Fruit fly (Drosophila melanogaster): ENCODE data around the gene 5PtaseI.

Gene 5PtaseI

DNA sequence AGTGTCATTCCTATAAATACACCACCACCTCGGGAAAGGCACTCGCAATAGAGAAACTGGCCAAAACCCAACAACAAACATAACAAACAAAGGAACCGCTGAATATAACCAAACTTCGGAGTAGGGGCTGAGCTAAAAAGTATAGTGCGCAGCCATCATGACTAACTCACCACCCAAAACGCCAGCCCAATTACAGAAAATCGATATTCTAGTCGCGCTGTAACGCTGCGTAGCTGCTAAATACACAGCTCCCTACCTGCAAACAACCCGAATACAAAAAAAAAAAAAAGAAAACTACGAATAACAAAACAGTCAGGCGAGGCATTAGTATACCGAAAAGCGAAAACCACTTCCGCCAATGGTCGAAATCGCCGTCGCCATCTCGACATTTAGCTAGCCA is 5.7 kb upstream of the 5PtaseI start (continued):
- TF ChIP-seq slp2 (GFP tag; optimal IDR thresholded peaks at IDR 0.05) (no peak), bigmax (GFP tag; optimal IDR thresholded peaks at IDR 0.05) (peak; percentile 39), lola (GFP tag; optimal IDR thresholded peaks at IDR 0.05) (no peak)

DNA sequence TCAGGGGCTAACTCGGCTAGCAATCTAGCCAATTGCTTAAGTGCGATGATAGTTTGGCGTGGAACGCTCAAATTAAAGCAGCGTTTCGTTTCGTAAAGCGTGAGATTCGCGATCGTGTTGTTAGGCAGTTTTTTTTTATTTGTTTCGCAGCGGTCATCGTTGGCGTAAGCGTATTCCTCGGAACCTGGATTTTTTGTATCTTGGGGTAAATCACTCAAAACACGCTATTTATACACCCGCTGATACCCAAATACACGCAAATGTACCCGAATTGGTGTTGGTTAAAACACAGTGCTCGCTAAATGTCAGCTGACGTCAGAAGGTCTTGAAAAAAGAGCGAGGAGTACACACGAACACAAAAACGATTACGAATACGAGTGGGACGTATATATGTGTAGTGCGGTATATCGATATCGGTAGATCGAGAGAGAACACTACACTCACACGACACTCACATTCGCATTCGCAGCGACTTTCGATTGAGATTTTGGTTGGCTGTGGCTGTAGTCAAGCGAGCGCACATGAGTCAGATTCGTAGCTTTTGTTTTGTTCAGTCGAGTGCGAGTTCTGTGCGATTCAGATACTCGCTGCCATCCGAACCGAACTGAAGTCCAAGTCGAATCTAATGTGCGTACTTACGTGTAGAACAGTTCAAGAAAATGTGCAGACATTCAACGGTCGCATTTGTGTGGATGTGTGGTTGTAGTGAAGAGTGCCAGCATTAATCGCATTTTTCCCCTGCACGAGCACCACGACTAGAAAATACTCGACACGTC is 5.0 kb upstream of the 5PtaseI start:
- TF ChIP-seq dpn (GFP tag; optimal IDR thresholded peaks at IDR 0.05) (no peak), CG15269 (tag; optimal IDR thresholded peaks at IDR 0.05) (no peak), Bteb2 (GFP tag; optimal IDR thresholded peaks at IDR 0.05) (no peak), CG30431 (GFP tag; optimal IDR thresholded peaks at IDR 0.05) (no peak), NC2α (GFP tag; optimal IDR thresholded peaks at IDR 0.05) (no peak), CG10267 (tag; optimal IDR thresholded peaks at IDR 0.05) (peak; percentile 81), MBD-R2 (GFP tag; IDR thresholded peaks at IDR 0.05) (no peak), CG15601 (tag; optimal IDR thresholded peaks at IDR 0.05) (peak; percentile 24), Rx (GFP tag; IDR thresholded peaks at IDR 0.05) (no peak), CG6765 (GFP tag; optimal IDR thresholded peaks at IDR 0.05) (peak; percentile 54), CkIIα-i1 (GFP tag; IDR thresholded peaks at IDR 0.05) (no peak), jumu (GFP tag; optimal IDR thresholded peaks at IDR 0.05) (peak; percentile 17), C15 (GFP tag; IDR thresholded peaks at IDR 0.05) (no peak), Antp (GFP tag; optimal IDR thresholded peaks at IDR 0.05) (no peak), Max (GFP tag; optimal IDR thresholded peaks at IDR 0.05) (no peak), unc-4 (GFP tag; IDR thresholded peaks at IDR 0.05; ENCODE audit: partially characterized antibody) (no peak), hb (GFP tag; IDR thresholded peaks at IDR 0.05; ENCODE audit: partially characterized antibody) (no peak), CG11695 (GFP tag; IDR thresholded peaks at IDR 0.05) (no peak), CG2202 (tag; optimal IDR thresholded peaks at IDR 0.05) (peak; percentile 3), CG8765 (GFP tag; IDR thresholded peaks at IDR 0.05) (no peak), CG11456 (GFP tag; IDR thresholded peaks at IDR 0.05) (no peak), CG10274 (GFP tag; optimal IDR thresholded peaks at IDR 0.05) (no peak), B-H2 (GFP tag; optimal IDR thresholded peaks at IDR 0.05) (peak; percentile 70), nerfin-2 (GFP tag; IDR thresholded peaks at IDR 0.05; ENCODE audit: partially characterized antibody) (no peak), gsb-n (tag; optimal IDR thresholded peaks at IDR 0.05) (no peak), ac (GFP tag; optimal IDR thresholded peaks at IDR 0.05) (no peak), Stat92E (GFP tag; optimal IDR thresholded peaks at IDR 0.05) (peak in 1 of 3 experiments; percentile 62), CG6791 (GFP tag; IDR thresholded peaks at IDR 0.05; ENCODE audit: partially characterized antibody) (no peak), Hr78 (GFP tag; optimal IDR thresholded peaks at IDR 0.05) (no peak), hkb (optimal IDR thresholded peaks at IDR 0.05) (no peak), hkb (GFP tag; IDR thresholded peaks at IDR 0.05) (no peak), CG17186 (GFP tag; optimal IDR thresholded peaks at IDR 0.05) (no peak), zf30C (GFP tag; optimal IDR thresholded peaks at IDR 0.05) (peak; percentile 11), CG11398 (GFP tag; optimal IDR thresholded peaks at IDR 0.05) (no peak), Nf-YB (GFP tag; optimal IDR thresholded peaks at IDR 0.05) (peak; percentile 85), trh (GFP tag; optimal IDR thresholded peaks at IDR 0.05) (no peak), BEAF-32 (GFP tag; optimal IDR thresholded peaks at IDR 0.05) (peak; percentile 46), CG12391 (tag; optimal IDR thresholded peaks at IDR 0.05) (no peak), Oli (tag; optimal IDR thresholded peaks at IDR 0.05) (no peak), corto (GFP tag; optimal IDR thresholded peaks at IDR 0.05) (peak; percentile 58), CG14667 (GFP tag; IDR thresholded peaks at IDR 0.05) (no peak), CG3065 (GFP tag; optimal IDR thresholded peaks at IDR 0.05) (no peak), CG16779 (GFP tag; IDR thresholded peaks at IDR 0.05) (no peak), CG32772 (GFP tag; IDR thresholded peaks at IDR 0.05) (no peak)
